Worm (Caenorhabditis elegans): ENCODE results near the gene W05H7.1.

Gene W05H7.1

DNA sequence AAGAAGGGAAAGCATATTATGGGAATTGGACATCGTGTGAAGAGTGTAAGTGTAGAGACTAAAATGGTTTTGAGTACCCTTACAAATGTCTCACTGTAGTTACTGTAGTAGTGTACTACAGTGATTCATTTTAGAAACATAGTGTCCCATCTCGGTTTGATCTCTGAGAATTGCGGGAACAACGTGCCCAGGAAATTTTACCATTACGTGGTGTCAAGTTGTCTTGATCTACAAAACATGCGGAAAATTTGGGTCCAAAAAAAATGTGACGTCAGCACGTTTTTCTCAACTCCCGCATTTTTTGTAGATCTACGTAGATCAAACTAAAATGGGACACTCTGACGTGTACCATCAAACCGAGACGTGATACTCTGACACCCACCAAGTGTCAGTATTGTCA is 32.7 kb downstream of the W05H7.1 start:
- TF ChIP-seq rcor-1 (GFP tag; IDR thresholded peaks at IDR 0.05) (no peak), unc-130 (GFP tag; optimal IDR thresholded peaks at IDR 0.05) (no peak), nhr-90 (tag; optimal IDR thresholded peaks at IDR 0.05) (no peak), ceh-91 (GFP tag; IDR thresholded peaks at IDR 0.05) (no peak), nhr-27 (tag; optimal IDR thresholded peaks at IDR 0.05) (no peak)

DNA sequence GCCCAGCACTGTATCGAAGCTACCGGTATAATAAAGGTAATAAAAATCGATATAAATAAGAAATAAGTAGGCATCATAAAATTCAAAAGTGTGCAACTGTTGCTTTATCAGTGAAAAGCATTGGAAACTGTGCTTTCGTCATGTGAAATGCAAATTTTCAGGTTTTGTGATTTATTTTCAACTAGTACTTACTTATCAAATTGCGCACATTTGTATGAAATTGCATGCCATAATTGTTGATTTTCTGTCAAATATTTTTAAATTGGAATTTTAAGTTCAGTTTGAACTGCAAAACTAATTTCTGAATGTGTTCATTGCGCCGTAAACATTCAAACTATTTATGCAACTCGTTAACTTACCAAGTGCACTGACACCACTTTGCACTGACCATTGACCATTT is 35.1 kb downstream of the W05H7.1 start, which contains the start of gene D1005.4:
Gene D1005.4, minus strand, starts transcription at position 101 of the 400 bp plus-strand sequence.
- TF ChIP-seq lin-26 (GFP tag; IDR thresholded peaks at IDR 0.05) = no peak
- no peak for TF ChIP-seq lin-40 (tag; optimal IDR thresholded peaks at IDR 0.05)
- no peak for TF ChIP-seq athp-1 (tag; optimal IDR thresholded peaks at IDR 0.05)
- no peak for TF ChIP-seq pha-4 (tag; optimal IDR thresholded peaks at IDR 0.05)
- no peak for TF ChIP-seq F10E7.11 (tag; optimal IDR thresholded peaks at IDR 0.05)
- no peak for TF ChIP-seq rcor-1 (GFP tag; IDR thresholded peaks at IDR 0.05)
- no peak for TF ChIP-seq nhr-80 (tag; optimal IDR thresholded peaks at IDR 0.05)
- no peak for TF ChIP-seq ets-4 (GFP tag; optimal IDR thresholded peaks at IDR 0.05)

DNA sequence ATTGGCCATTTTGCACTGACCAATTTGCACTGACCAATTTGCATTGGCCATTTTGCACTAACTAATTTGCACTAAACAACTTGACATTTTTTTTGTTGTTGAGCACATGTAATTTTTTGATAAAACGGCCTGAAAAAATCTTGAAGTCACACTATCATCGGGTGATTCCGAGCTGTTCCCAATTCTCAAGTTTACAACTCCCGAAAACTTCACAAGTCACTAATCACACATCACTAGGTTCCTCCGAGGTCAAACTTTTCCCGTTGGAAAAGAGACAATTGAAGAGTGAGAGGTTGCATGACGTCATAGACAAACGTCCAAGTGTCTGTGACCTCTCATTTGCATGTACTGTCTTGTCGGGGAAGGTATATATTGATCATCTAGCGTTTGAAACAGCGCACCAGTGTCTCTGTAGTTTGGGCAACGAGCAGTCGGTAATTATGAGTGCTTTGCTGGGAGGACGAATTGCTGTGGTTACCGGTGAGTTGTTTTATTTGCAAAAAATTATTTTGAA is 35.6 kb downstream of the W05H7.1 start, which contains the start of the genes D1005.10 and dhs-25:
Gene D1005.10, minus strand, starts transcription at position 51 of the 514 bp plus-strand sequence.
Gene dhs-25, plus strand, starts transcription at position 398 of the 514 bp plus-strand sequence.
- TF ChIP-seq dox-1 (GFP tag; IDR thresholded peaks at IDR 0.05) (peak; percentile 39; the same call in 1 of the 2 replicates), madf-6 (GFP tag; IDR thresholded peaks at IDR 0.05) (no peak), sptf-2 (GFP tag; optimal IDR thresholded peaks at IDR 0.05) (no peak), ztf-6 (GFP tag; IDR thresholded peaks at IDR 0.05) (0 out of 2 replicates have a peak, but pooled peaks have one; percentile 38), Y95B8A.8 (GFP tag; IDR thresholded peaks at IDR 0.05) (no peak), ama-1 (optimal IDR thresholded peaks at IDR 0.05) (peak; percentile 32), ama-1 (GFP tag; optimal IDR thresholded peaks at IDR 0.05) (no peak), ceh-27 (GFP tag; optimal IDR thresholded peaks at IDR 0.05) (no peak), chd-7 (tag; optimal IDR thresholded peaks at IDR 0.05) (peak; percentile 47), tbp1 (GFP tag; optimal IDR thresholded peaks at IDR 0.05) (peak; percentile 45), cebp-1 (GFP tag; IDR thresholded peaks at IDR 0.05) (no peak), cebp-1 (tag; optimal IDR thresholded peaks at IDR 0.05) (peak; percentile 64), T26A5.8 (tag; optimal IDR thresholded peaks at IDR 0.05) (no peak), egl-44 (GFP tag; IDR thresholded peaks at IDR 0.05) (no peak), B0336.3 (GFP tag; IDR thresholded peaks at IDR 0.05) (peak; percentile 58; the same call in 1 of the 2 replicates), die-1 (tag; optimal IDR thresholded peaks at IDR 0.05) (no peak), ceh-100 (GFP tag; IDR thresholded peaks at IDR 0.05) (peak; percentile 12; the same call in 1 of the 2 replicates), lsy-27 (tag; optimal IDR thresholded peaks at IDR 0.05; ENCODE audit: borderline replicate concordance, insufficient read depth) (no peak), gei-17 (GFP tag; optimal IDR thresholded peaks at IDR 0.05) (peak; percentile 63), dpff-1 (tag; optimal IDR thresholded peaks at IDR 0.05) (no peak), madf-10 (tag; optimal IDR thresholded peaks at IDR 0.05) (peak; percentile 28), snpc-4 (GFP tag; optimal IDR thresholded peaks at IDR 0.05) (no peak), snpc-4 (tag; optimal IDR thresholded peaks at IDR 0.05) (peak in 2 of 4 experiments; percentile 16 to 40), Y56A3A.18 (GFP tag; IDR thresholded peaks at IDR 0.05) (peak; percentile 18; the same call in 1 of the 2 replicates), ztf-22 (GFP tag; optimal IDR thresholded peaks at IDR 0.05) (peak; percentile 34), somi-1 (GFP tag; optimal IDR thresholded peaks at IDR 0.05) (peak; percentile 52), lin-40 (tag; optimal IDR thresholded peaks at IDR 0.05) (peak; percentile 73), fkh-3 (tag; optimal IDR thresholded peaks at IDR 0.05) (no peak), tlf-1 (GFP tag; optimal IDR thresholded peaks at IDR 0.05) (peak; percentile 55), athp-1 (tag; optimal IDR thresholded peaks at IDR 0.05) (no peak), ZK185.1 (tag; optimal IDR thresholded peaks at IDR 0.05; ENCODE audit: poor library complexity, severe bottlenecking) (peak; percentile 60), C06A6.2 (GFP tag; conservative IDR thresholded peaks at IDR 0.05) (0 out of 2 replicates have a peak, but pooled peaks have one; percentile 40), hmg-1.2 (GFP tag; IDR thresholded peaks at IDR 0.05) (peak; percentile 85), let-607 (tag; optimal IDR thresholded peaks at IDR 0.05) (peak in 1 of 2 experiments; percentile 17), hsf-1 (GFP tag; IDR thresholded peaks at IDR 0.05) (no peak), nhr-90 (tag; optimal IDR thresholded peaks at IDR 0.05) (peak; percentile 13)

Data from whole organism, young adult.